Fruit fly (Drosophila melanogaster) whole organism, embryonic: Measurements from ENCODE around the gene scpr-C.
A peak's percentile ranks its signal among the peaks of the same experiment; 100 is the strongest.

ENCODE experiments used
- Antp ChIP-seq: fragments of 200-800 bp; sonication (Bioruptor generic); optimal IDR thresholded peaks from 3 replicates; lab custom pipeline; 2016; ENCODE audit warnings: missing biosample characterization, missing genetic modification characterization
- Atf6 ChIP-seq: fragments of 200-800 bp; sonication (Bioruptor generic); IDR thresholded peaks from 2 replicates; pipeline ENCODE4 v1.3.6; 2022; ENCODE audit warnings: missing biosample characterization, missing genetic modification characterization
- BEAF-32 ChIP-seq: fragments of 200-800 bp; sonication (Bioruptor generic); optimal IDR thresholded peaks from 3 replicates; lab custom pipeline; 2017; ENCODE audit warnings: missing biosample characterization, missing genetic modification characterization, mild to moderate bottlenecking, moderate library complexity, missing genetic modification reagents
- Bgb ChIP-seq: fragments of 200-800 bp; sonication (Bioruptor generic); IDR thresholded peaks from 2 replicates; pipeline ENCODE4 v1.3.6; 2022; ENCODE audit warnings: missing biosample characterization, missing genetic modification characterization; ENCODE audit not compliant: partially characterized antibody
- Bteb2 ChIP-seq: fragments of 200-800 bp; sonication (Bioruptor generic); optimal IDR thresholded peaks from 2 replicates; lab custom pipeline; 2016; ENCODE audit warnings: missing biosample characterization, missing genetic modification characterization
- CG10565 ChIP-seq: fragments of 200-800 bp; sonication (Bioruptor generic); optimal IDR thresholded peaks from 3 replicates; lab custom pipeline; 2016; ENCODE audit warnings: missing biosample characterization, mild to moderate bottlenecking, missing genetic modification characterization
- CG12104 ChIP-seq: fragments of 200-800 bp; sonication (Bioruptor generic); optimal IDR thresholded peaks from 3 replicates; lab custom pipeline; 2016; ENCODE audit warnings: missing biosample characterization, missing genetic modification characterization
- CG15601 ChIP-seq: fragments of 200-800 bp; sonication (Bioruptor generic); optimal IDR thresholded peaks from 3 replicates; lab custom pipeline; 2019; ENCODE audit warnings: missing biosample characterization, mild to moderate bottlenecking, missing genetic modification characterization, moderate library complexity
- CG1602 ChIP-seq: fragments of 200-800 bp; sonication (Bioruptor generic); optimal IDR thresholded peaks from 3 replicates; lab custom pipeline; 2016; ENCODE audit warnings: missing biosample characterization, missing genetic modification characterization
- CG17186 ChIP-seq: fragments of 200-800 bp; sonication (Bioruptor generic); optimal IDR thresholded peaks from 3 replicates; lab custom pipeline; 2017; ENCODE audit warnings: missing biosample characterization, missing genetic modification reagents, missing genetic modification characterization
- CG18011 ChIP-seq: fragments of 200-800 bp; sonication (Bioruptor generic); optimal IDR thresholded peaks from 2 replicates; lab custom pipeline; 2017; ENCODE audit warnings: missing biosample characterization, missing genetic modification characterization, mild to moderate bottlenecking, moderate library complexity, missing genotype
- CG18476 ChIP-seq: fragments of 200-800 bp; sonication (Bioruptor generic); optimal IDR thresholded peaks from 2 replicates; lab custom pipeline; 2016; ENCODE audit warnings: missing biosample characterization, mild to moderate bottlenecking, missing genetic modification characterization
- CG2875 ChIP-seq: fragments of 200-800 bp; sonication (Bioruptor generic); optimal IDR thresholded peaks from 2 replicates; lab custom pipeline; 2017; ENCODE audit warnings: missing biosample characterization, mild to moderate bottlenecking, missing genetic modification characterization, missing genetic modification reagents
- CG2889 ChIP-seq: fragments of 200-800 bp; sonication (Bioruptor generic); IDR thresholded peaks from 3 replicates; pipeline ENCODE4 v1.3.6; 2022; ENCODE audit warnings: missing biosample characterization, missing genetic modification characterization
- CG30020 ChIP-seq: fragments of 200-800 bp; optimal IDR thresholded peaks from 2 replicates; lab custom pipeline; 2019; ENCODE audit warnings: missing biosample characterization, mild to moderate bottlenecking, missing genetic modification characterization, moderate library complexity
- CG3281 ChIP-seq: fragments of 200-800 bp; sonication (Bioruptor generic); optimal IDR thresholded peaks from 3 replicates; lab custom pipeline; 2017; ENCODE audit warnings: missing biosample characterization, mild to moderate bottlenecking, missing genetic modification characterization
- CG33213 ChIP-seq: fragments of 200-800 bp; sonication (Bioruptor generic); optimal IDR thresholded peaks from 3 replicates; lab custom pipeline; 2016; ENCODE audit warnings: missing biosample characterization, missing genetic modification characterization
- CG4282 ChIP-seq: fragments of 200-800 bp; sonication (Bioruptor generic); optimal IDR thresholded peaks from 2 replicates; lab custom pipeline; 2016; ENCODE audit warnings: missing biosample characterization, missing genetic modification characterization
- CG4360 ChIP-seq: fragments of 200-800 bp; sonication (Bioruptor generic); IDR thresholded peaks from 2 replicates; pipeline ENCODE4 v1.3.6; 2022; ENCODE audit warnings: missing biosample characterization, missing genetic modification characterization
- CG5180 ChIP-seq: fragments of 200-800 bp; sonication (Bioruptor generic); optimal IDR thresholded peaks from 3 replicates; lab custom pipeline; 2017; ENCODE audit warnings: missing biosample characterization, missing genetic modification characterization, mild to moderate bottlenecking, moderate library complexity, missing genetic modification reagents
- CG6175 ChIP-seq: fragments of 200-800 bp; sonication (Bioruptor generic); IDR thresholded peaks from 3 replicates; pipeline ENCODE4 v1.3.6; 2022; ENCODE audit warnings: missing biosample characterization, missing genetic modification characterization
- CG6254 ChIP-seq: fragments of 200-800 bp; sonication (Bioruptor generic); optimal IDR thresholded peaks from 3 replicates; lab custom pipeline; 2017; ENCODE audit warnings: mild to moderate bottlenecking, missing biosample characterization, missing genetic modification reagents, missing genetic modification characterization
- CG7745 ChIP-seq: fragments of 200-800 bp; sonication (Bioruptor generic); optimal IDR thresholded peaks from 2 replicates; lab custom pipeline; 2018; ENCODE audit warnings: missing biosample characterization, mild to moderate bottlenecking, missing genetic modification characterization, moderate library complexity
- CG9932 ChIP-seq: fragments of 200-800 bp; sonication (Bioruptor generic); IDR thresholded peaks from 2 replicates; pipeline ENCODE4 v1.3.6; 2022; ENCODE audit warnings: missing biosample characterization, missing genetic modification characterization
- Camta ChIP-seq: fragments of 200-800 bp; sonication (Bioruptor generic); optimal IDR thresholded peaks from 2 replicates; lab custom pipeline; 2016; ENCODE audit warnings: missing biosample characterization, missing genetic modification characterization
- CkIIα-i1 ChIP-seq: fragments of 200-800 bp; sonication (Bioruptor generic); IDR thresholded peaks from 2 replicates; pipeline ENCODE4 v1.3.6; 2022; ENCODE audit warnings: missing biosample characterization, missing genetic modification characterization
- Dip2 ChIP-seq: fragments of 200-800 bp; sonication (Bioruptor generic); IDR thresholded peaks from 2 replicates; pipeline ENCODE4 v1.3.6; 2022; ENCODE audit warnings: missing biosample characterization, missing genetic modification characterization
- ERR ChIP-seq: fragments of 200-800 bp; sonication (Bioruptor generic); optimal IDR thresholded peaks from 2 replicates; lab custom pipeline; 2016; ENCODE audit warnings: missing biosample characterization, missing genetic modification characterization
- Gsc ChIP-seq: fragments of 200-800 bp; sonication (Bioruptor generic); IDR thresholded peaks from 2 replicates; pipeline ENCODE4 v1.3.6; 2022; ENCODE audit warnings: missing biosample characterization, missing genetic modification characterization
- Hr39 ChIP-seq: fragments of >200 bp; optimal IDR thresholded peaks from 2 replicates; lab custom pipeline; 2017
- Hr51 ChIP-seq, 2 experiments: fragments of 200-800 bp; sonication (Bioruptor generic); optimal IDR thresholded peaks; 2 replicates in 1 of 2; 3 replicates in 1 of 2; lab custom pipeline; 2016 to 2018; ENCODE audit warnings: missing biosample characterization in 2 of 2, missing genetic modification characterization in 2 of 2, mild to moderate bottlenecking in 1 of 2, moderate library complexity in 1 of 2
- Hsf ChIP-seq: fragments of 200-800 bp; sonication (Bioruptor generic); optimal IDR thresholded peaks from 3 replicates; lab custom pipeline; 2016; ENCODE audit warnings: missing biosample characterization, missing genetic modification characterization
- Jarid2 ChIP-seq: fragments of 200-800 bp; sonication (Bioruptor generic); optimal IDR thresholded peaks from 3 replicates; lab custom pipeline; 2017; ENCODE audit warnings: mild to moderate bottlenecking, missing biosample characterization, missing genetic modification reagents, missing genetic modification characterization
- Max ChIP-seq: fragments of 200-800 bp; sonication (Bioruptor generic); optimal IDR thresholded peaks from 2 replicates; lab custom pipeline; 2016; ENCODE audit warnings: missing biosample characterization, mild to moderate bottlenecking, missing genetic modification characterization
- Mrtf ChIP-seq: fragments of 200-800 bp; sonication (Bioruptor generic); IDR thresholded peaks from 3 replicates; pipeline ENCODE4 v1.3.6; 2022; ENCODE audit warnings: missing biosample characterization, missing genetic modification characterization
- Rx ChIP-seq: fragments of 200-800 bp; sonication (Bioruptor generic); IDR thresholded peaks from 2 replicates; pipeline ENCODE4 v1.3.6; 2022; ENCODE audit warnings: missing biosample characterization, missing genetic modification characterization
- ab ChIP-seq: fragments of 200-800 bp; sonication (Bioruptor generic); optimal IDR thresholded peaks from 2 replicates; lab custom pipeline; 2016; ENCODE audit warnings: missing biosample characterization, missing genetic modification characterization
- amos ChIP-seq: fragments of 200-800 bp; sonication (Bioruptor generic); IDR thresholded peaks from 2 replicates; pipeline ENCODE4 v1.3.6; 2022; ENCODE audit warnings: missing biosample characterization, missing genetic modification characterization; ENCODE audit not compliant: partially characterized antibody
- ato ChIP-seq: fragments of 200-800 bp; sonication (Bioruptor generic); IDR thresholded peaks from 2 replicates; pipeline ENCODE4 v1.3.6; 2022; ENCODE audit warnings: missing biosample characterization, missing genetic modification characterization; ENCODE audit not compliant: partially characterized antibody
- br ChIP-seq: fragments of >200 bp; optimal IDR thresholded peaks from 2 replicates; lab custom pipeline; 2017
- chm ChIP-seq: fragments of 200-800 bp; sonication (Bioruptor generic); IDR thresholded peaks from 2 replicates; pipeline ENCODE4 v1.3.6; 2022; ENCODE audit warnings: missing biosample characterization, missing genetic modification characterization
- dan ChIP-seq: fragments of 200-800 bp; sonication (Bioruptor generic); IDR thresholded peaks from 2 replicates; pipeline ENCODE4 v1.3.6; 2022; ENCODE audit warnings: missing biosample characterization, missing genetic modification characterization
- grn ChIP-seq: fragments of 200-800 bp; sonication (Bioruptor generic); optimal IDR thresholded peaks from 3 replicates; lab custom pipeline; 2017; ENCODE audit warnings: missing biosample characterization, missing genetic modification characterization
- gsb-n ChIP-seq: fragments of 200-800 bp; sonication (Bioruptor generic); optimal IDR thresholded peaks from 3 replicates; lab custom pipeline; 2018; ENCODE audit warnings: missing biosample characterization, mild to moderate bottlenecking, missing genetic modification characterization
- ind ChIP-seq: fragments of 200-800 bp; sonication (Bioruptor generic); optimal IDR thresholded peaks from 3 replicates; lab custom pipeline; 2016; ENCODE audit warnings: missing biosample characterization, missing genetic modification characterization
- knrl ChIP-seq: fragments of 200-800 bp; sonication (Bioruptor generic); IDR thresholded peaks from 3 replicates; pipeline ENCODE4 v1.3.6; 2022; ENCODE audit warnings: missing biosample characterization, missing genetic modification characterization; ENCODE audit not compliant: partially characterized antibody
- luna ChIP-seq: fragments of 200-800 bp; sonication (Bioruptor generic); optimal IDR thresholded peaks from 2 replicates; lab custom pipeline; 2016; ENCODE audit warnings: missing biosample characterization, missing genetic modification characterization
- mam ChIP-seq: fragments of 200-800 bp; sonication (Bioruptor generic); optimal IDR thresholded peaks from 3 replicates; lab custom pipeline; 2016; ENCODE audit warnings: missing biosample characterization, missing genetic modification characterization
- onecut ChIP-seq: fragments of 200-800 bp; sonication (Bioruptor generic); IDR thresholded peaks from 2 replicates; pipeline ENCODE4 v1.3.6; 2022; ENCODE audit warnings: missing biosample characterization, missing genetic modification characterization
- peb ChIP-seq: fragments of 200-800 bp; sonication (Bioruptor generic); IDR thresholded peaks from 2 replicates; pipeline ENCODE4 v1.3.6; 2022; ENCODE audit warnings: missing biosample characterization, missing genetic modification characterization
- sob ChIP-seq: fragments of 200-800 bp; sonication (Bioruptor generic); IDR thresholded peaks from 2 replicates; pipeline ENCODE4 v1.3.6; 2022; ENCODE audit warnings: missing biosample characterization, missing genetic modification characterization
- unpg ChIP-seq: fragments of 200-800 bp; sonication (Bioruptor generic); optimal IDR thresholded peaks from 3 replicates; lab custom pipeline; 2018; ENCODE audit warnings: missing biosample characterization, mild to moderate bottlenecking, missing genetic modification characterization, moderate library complexity
- z ChIP-seq: fragments of 200-800 bp; sonication (Bioruptor generic); IDR thresholded peaks from 3 replicates; pipeline ENCODE4 v1.3.6; 2022; ENCODE audit warnings: missing biosample characterization, missing genetic modification characterization

The scpr-C gene

dm6 chr3R:11197389-11197716, 28.0 kb upstream of the scpr-C start, which contains the start of gene cu (continued):
- TF ChIP-seq peb (GFP tag; lab: Robert Waterston, UW) (no peak), CG30020 (tag; lab: Kevin White, UChicago) (no peak), Hr39 (lab: Kevin White, UChicago) (no peak), CG12104 (no peak), Rx (GFP tag; lab: Robert Waterston, UW) (no peak), grn (GFP tag; lab: Kevin White, UChicago) (no peak), unpg (no peak), Antp (GFP tag; lab: Kevin White, UChicago) (no peak), CG2889 (GFP tag; lab: Robert Waterston, UW) (no peak), br (lab: Kevin White, UChicago) (no peak), Hr51 (GFP tag; optimal IDR thresholded peaks at IDR 0.05; lab: Kevin White, UChicago) (no peak), CG10565 (GFP tag; lab: Kevin White, UChicago) (no peak), Gsc (GFP tag; lab: Robert Waterston, UW) (no peak), ab (GFP tag; lab: Kevin White, UChicago) (peak; percentile 76), CG3281 (GFP tag; lab: Kevin White, UChicago) (no peak), ato (GFP tag; lab: Robert Waterston, UW) (no peak), CG1602 (GFP tag; lab: Kevin White, UChicago) (no peak), Atf6 (GFP tag; lab: Robert Waterston, UW) (no peak), Max (GFP tag; lab: Kevin White, UChicago) (no peak), CkIIα-i1 (GFP tag; lab: Robert Waterston, UW) (no peak), chm (GFP tag; lab: Robert Waterston, UW) (no peak), CG18476 (GFP tag; lab: Kevin White, UChicago) (no peak), Bgb (GFP tag; lab: Robert Waterston, UW) (peak; percentile 26; the same call in 1 of the 2 replicates), z (GFP tag; lab: Robert Waterston, UW) (no peak), CG33213 (peak; percentile 75), CG2875 (no peak), CG7745 (tag; lab: Kevin White, UChicago) (no peak), mam (GFP tag; lab: Kevin White, UChicago) (peak; percentile 90), Mrtf (GFP tag; lab: Robert Waterston, UW) (no peak), CG18011 (GFP tag; lab: Kevin White, UChicago) (no peak), BEAF-32 (no peak), Jarid2 (GFP tag; lab: Kevin White, UChicago) (no peak), Camta (GFP tag; lab: Kevin White, UChicago) (no peak), luna (GFP tag; lab: Kevin White, UChicago) (no peak)

- no peak for TF ChIP-seq CG17186 (GFP tag; lab: Kevin White, UChicago)
- no peak for TF ChIP-seq onecut (GFP tag; lab: Robert Waterston, UW)
- TF ChIP-seq Hsf (GFP tag; lab: Kevin White, UChicago): no peak
- TF ChIP-seq dan: no peak
- no peak for TF ChIP-seq CG9932
- TF ChIP-seq knrl (GFP tag; lab: Robert Waterston, UW): no peak
- no peak for TF ChIP-seq ind (GFP tag; lab: Kevin White, UChicago)
- TF ChIP-seq amos: no peak
- TF ChIP-seq Bteb2 (GFP tag; lab: Kevin White, UChicago): no peak
- TF ChIP-seq ERR (GFP tag; lab: Kevin White, UChicago): no peak
- no peak for TF ChIP-seq Atf6 (GFP tag; lab: Robert Waterston, UW)
- no peak for TF ChIP-seq CG15601
- TF ChIP-seq CG5180 (GFP tag; lab: Kevin White, UChicago): peak; percentile 97
- no peak for TF ChIP-seq unpg
- no peak for TF ChIP-seq CG4282 (GFP tag; lab: Kevin White, UChicago)
- no peak for TF ChIP-seq Dip2 (GFP tag; lab: Robert Waterston, UW)
- no peak for TF ChIP-seq gsb-n (tag; lab: Kevin White, UChicago)
- TF ChIP-seq CG4360 (GFP tag; lab: Robert Waterston, UW): no peak
- TF ChIP-seq CG6254 (GFP tag; lab: Kevin White, UChicago): no peak
- peak; percentile 51; the same call in 1 of the 2 replicates for TF ChIP-seq sob (GFP tag; lab: Robert Waterston, UW)
- TF ChIP-seq CG6175 (GFP tag; lab: Robert Waterston, UW): 0 out of 3 replicates have a peak, but pooled peaks have one; percentile 23
Measured at dm6 chr3R:11198062-11198472, 27.3 kb upstream of the scpr-C start.
